Worm (Caenorhabditis elegans) whole organism, L4 larva: ENCODE results near the gene tsfm-1.

ENCODE experiments used
- D1046.2 ChIP-seq: fragments of 200-800 bp; sonication (Bioruptor generic); IDR thresholded peaks from 2 replicates; pipeline ENCODE4 v1.3.6; 2022; ENCODE audit warnings: missing genetic modification characterization, missing compliant biosample characterization
- F37D6.2 ChIP-seq: sonication (generic microtip); optimal IDR thresholded peaks from 2 replicates; lab custom pipeline; 2016; ENCODE audit warnings: mild to moderate bottlenecking, missing genetic modification characterization, missing compliant biosample characterization
- F44E2.7 ChIP-seq: fragments of 200-800 bp; sonication (Bioruptor generic); IDR thresholded peaks from 2 replicates; pipeline ENCODE4 v2.1.2; 2022; ENCODE audit warnings: missing genetic modification characterization, missing compliant biosample characterization
- R02D3.7 ChIP-seq: fragments of 150-350 bp; sonication (generic microtip); optimal IDR thresholded peaks from 3 replicates; lab custom pipeline; 2014; ENCODE audit warnings: missing biosample characterization, missing genetic modification characterization
- T20F7.1 ChIP-seq: fragments of 200-800 bp; sonication (Bioruptor generic); optimal IDR thresholded peaks from 2 replicates; lab custom pipeline; 2018; ENCODE audit warnings: mild to moderate bottlenecking, missing genetic modification characterization, missing compliant biosample characterization
- Y105C5A.15 ChIP-seq: fragments of 200-800 bp; sonication (Bioruptor generic); IDR thresholded peaks from 2 replicates; pipeline ENCODE4 v1.3.6; 2022; ENCODE audit warnings: missing genetic modification characterization, missing compliant biosample characterization
- Y48G9A.11 ChIP-seq: fragments of 200-800 bp; sonication (Bioruptor generic); IDR thresholded peaks from 2 replicates; pipeline ENCODE4 v1.3.6; 2022; ENCODE audit warnings: missing genetic modification reagents, missing genetic modification characterization, missing compliant biosample characterization
- Y5F2A.4 ChIP-seq: fragments of 200-800 bp; sonication (Bioruptor generic); optimal IDR thresholded peaks from 2 replicates; lab custom pipeline; 2018; ENCODE audit warnings: mild to moderate bottlenecking, missing genetic modification characterization, missing compliant biosample characterization
- Y75B8A.6 ChIP-seq: fragments of 200-800 bp; sonication (Bioruptor generic); IDR thresholded peaks from 2 replicates; pipeline ENCODE4 v1.3.6; 2022; ENCODE audit warnings: missing genetic modification reagents, missing genetic modification characterization, missing compliant biosample characterization
- ZK337.2 ChIP-seq: fragments of 200-800 bp; sonication (Bioruptor generic); IDR thresholded peaks from 2 replicates; pipeline ENCODE4 v1.3.6; 2022; ENCODE audit warnings: missing genetic modification reagents, missing genetic modification characterization, missing compliant biosample characterization
- ZK546.5 ChIP-seq, 2 experiments: sonication (generic microtip); optimal IDR thresholded peaks; 2 replicates each; lab custom pipeline; 2017; ENCODE audit warnings: missing biosample characterization in 2 of 2, missing genetic modification characterization in 2 of 2
- ama-1 ChIP-seq: fragments of 150-350 bp; optimal IDR thresholded peaks from 2 replicates; lab custom pipeline; 2014; ENCODE audit warnings: inconsistent platforms, mixed read lengths
- arid-1 ChIP-seq: fragments of 200-800 bp; sonication (Bioruptor generic); conservative IDR thresholded peaks from 2 replicates; pipeline ENCODE4 v1.3.6; 2022; ENCODE audit warnings: missing genetic modification reagents, missing genetic modification characterization, missing compliant biosample characterization
- attf-4 ChIP-seq: sonication (generic microtip); optimal IDR thresholded peaks from 3 replicates; lab custom pipeline; 2017; ENCODE audit warnings: missing biosample characterization, missing genetic modification characterization
- ceh-28 ChIP-seq: fragments of 150-350 bp; optimal IDR thresholded peaks from 2 replicates; lab custom pipeline; 2014; ENCODE audit warnings: missing biosample characterization, missing genetic modification reagents, missing genetic modification characterization
- ces-1 ChIP-seq: fragments of 150-350 bp; sonication (generic microtip); optimal IDR thresholded peaks from 4 replicates; lab custom pipeline; 2014; ENCODE audit warnings: missing biosample characterization, missing genetic modification reagents, missing genetic modification characterization
- ctbp-1 ChIP-seq: fragments of 200-800 bp; sonication (Bioruptor generic); IDR thresholded peaks from 2 replicates; pipeline ENCODE4 v1.3.6; 2022; ENCODE audit warnings: missing genetic modification reagents, missing genetic modification characterization, missing compliant biosample characterization
- dve-1 ChIP-seq: sonication (generic microtip); optimal IDR thresholded peaks from 2 replicates; lab custom pipeline; 2017; ENCODE audit warnings: antibody characterized with exemption, mild to moderate bottlenecking, missing genetic modification characterization, missing compliant biosample characterization; ENCODE audit not compliant: insufficient read depth
- fkh-10 ChIP-seq: fragments of 150-350 bp; optimal IDR thresholded peaks from 2 replicates; lab custom pipeline; 2014; ENCODE audit warnings: missing biosample characterization, missing genetic modification reagents, missing genetic modification characterization
- gei-8 ChIP-seq: fragments of 200-800 bp; sonication (Bioruptor generic); optimal IDR thresholded peaks from 2 replicates; lab custom pipeline; 2018; ENCODE audit warnings: mild to moderate bottlenecking, missing genetic modification characterization, missing compliant biosample characterization
- hif-1 ChIP-seq, 2 experiments: sonication (generic microtip); optimal IDR thresholded peaks; 2 replicates each; lab custom pipeline; 2016 to 2017; ENCODE audit warnings: missing compliant biosample characterization in 2 of 2, missing genetic modification characterization in 2 of 2, missing genetic modification reagents in 2 of 2, missing genotype in 2 of 2, mild to moderate bottlenecking in 1 of 2
- hlh-11 ChIP-seq: fragments of 200-800 bp; sonication (Bioruptor generic); optimal IDR thresholded peaks from 2 replicates; lab custom pipeline; 2018; ENCODE audit warnings: mild to moderate bottlenecking, missing genetic modification characterization, missing compliant biosample characterization
- lim-7 ChIP-seq: fragments of 200-800 bp; sonication (Bioruptor generic); IDR thresholded peaks from 2 replicates; pipeline ENCODE4 v1.3.6; 2022; ENCODE audit warnings: missing genetic modification characterization, missing compliant biosample characterization
- lin-29 ChIP-seq: fragments of 200-800 bp; sonication (Bioruptor generic); IDR thresholded peaks from 2 replicates; pipeline ENCODE4 v1.3.6; 2022; ENCODE audit warnings: missing genetic modification reagents, missing genetic modification characterization, missing compliant biosample characterization
- lsy-2 ChIP-seq, 2 experiments: fragments of 150-350 bp in 1 of 2; sonication (generic microtip) in 1 of 2; optimal IDR thresholded peaks; 2 replicates each; lab custom pipeline; 2014 to 2017; ENCODE audit warnings: missing biosample characterization in 2 of 2, missing genetic modification characterization in 2 of 2
- madf-9 ChIP-seq: fragments of 200-800 bp; sonication (Bioruptor generic); conservative IDR thresholded peaks from 2 replicates; pipeline ENCODE4 v1.3.6; 2022; ENCODE audit warnings: missing genetic modification reagents, missing genetic modification characterization, missing compliant biosample characterization
- mdt-29 ChIP-seq: fragments of 200-800 bp; sonication (Bioruptor generic); IDR thresholded peaks from 2 replicates; pipeline ENCODE4 v1.3.6; 2022; ENCODE audit warnings: missing genetic modification reagents, missing genetic modification characterization, missing compliant biosample characterization
- mep-1 ChIP-seq: fragments of 150-350 bp; sonication (generic microtip); optimal IDR thresholded peaks from 3 replicates; lab custom pipeline; 2014; ENCODE audit warnings: missing biosample characterization, missing genetic modification characterization
- mes-2 ChIP-seq: sonication (generic microtip); optimal IDR thresholded peaks from 2 replicates; lab custom pipeline; 2016; ENCODE audit warnings: missing genotype, mild to moderate bottlenecking, missing genetic modification characterization, missing compliant biosample characterization; ENCODE audit not compliant: poor library complexity, severe bottlenecking
- mxl-2 ChIP-seq: fragments of 200-800 bp; sonication (Bioruptor generic); conservative IDR thresholded peaks from 2 replicates; pipeline ENCODE4 v1.3.6; 2022; ENCODE audit warnings: missing genetic modification reagents, missing genetic modification characterization, missing compliant biosample characterization
- nhr-10 ChIP-seq: fragments of 150-350 bp; optimal IDR thresholded peaks from 2 replicates; lab custom pipeline; 2014; ENCODE audit warnings: missing biosample characterization, missing genetic modification characterization
- nhr-102 ChIP-seq: sonication (generic microtip); optimal IDR thresholded peaks from 2 replicates; lab custom pipeline; 2016; ENCODE audit warnings: mild to moderate bottlenecking, missing genetic modification characterization, moderate library complexity, missing compliant biosample characterization
- nhr-111 ChIP-seq: fragments of 200-800 bp; sonication (Bioruptor generic); optimal IDR thresholded peaks from 2 replicates; lab custom pipeline; 2018; ENCODE audit warnings: mild to moderate bottlenecking, missing genetic modification characterization, missing compliant biosample characterization
- nhr-237 ChIP-seq: sonication (generic microtip); optimal IDR thresholded peaks from 2 replicates; lab custom pipeline; 2017; ENCODE audit warnings: missing biosample characterization, missing genetic modification characterization
- nhr-48 ChIP-seq: sonication (generic microtip); optimal IDR thresholded peaks from 2 replicates; lab custom pipeline; 2016; ENCODE audit warnings: mild to moderate bottlenecking, missing genetic modification characterization, missing compliant biosample characterization
- nhr-6 ChIP-seq: fragments of 150-350 bp; optimal IDR thresholded peaks from 2 replicates; lab custom pipeline; 2014; ENCODE audit warnings: missing biosample characterization, missing genetic modification characterization
- nhr-76 ChIP-seq: fragments of 150-350 bp; optimal IDR thresholded peaks from 2 replicates; lab custom pipeline; 2014; ENCODE audit warnings: missing biosample characterization, missing genetic modification characterization
- nhr-77 ChIP-seq: fragments of 150-350 bp; optimal IDR thresholded peaks from 2 replicates; lab custom pipeline; 2014; ENCODE audit warnings: missing biosample characterization, missing genetic modification characterization
- pha-4 ChIP-seq, 2 experiments: fragments of 150-350 bp in 1 of 2; fragments of 200-800 bp in 1 of 2; sonication (Bioruptor generic) in 1 of 2; IDR thresholded peaks in 1 of 2; optimal IDR thresholded peaks in 1 of 2; 2 replicates each; pipeline versions ENCODE4 v1.3.6 to Lab custom; 2014 to 2022; ENCODE audit warnings: missing genetic modification characterization in 2 of 2, missing genetic modification reagents in 2 of 2, missing biosample characterization in 1 of 2, missing compliant biosample characterization in 1 of 2
- pqm-1 ChIP-seq: sonication (generic microtip); optimal IDR thresholded peaks from 2 replicates; lab custom pipeline; 2017; ENCODE audit warnings: missing biosample characterization, missing genetic modification characterization
- skn-1 ChIP-seq: fragments of 150-350 bp; optimal IDR thresholded peaks from 2 replicates; lab custom pipeline; 2014; ENCODE audit warnings: missing biosample characterization, missing genetic modification characterization
- snpc-1.2 ChIP-seq: fragments of 200-800 bp; sonication (Bioruptor generic); IDR thresholded peaks from 2 replicates; pipeline ENCODE4 v1.3.6; 2022; ENCODE audit warnings: missing genetic modification reagents, missing genetic modification characterization, missing compliant biosample characterization
- spr-1 ChIP-seq: sonication (generic microtip); optimal IDR thresholded peaks from 2 replicates; lab custom pipeline; 2016; ENCODE audit warnings: mild to moderate bottlenecking, missing genetic modification characterization, missing compliant biosample characterization
- spr-3 ChIP-seq: fragments of 200-800 bp; sonication (Bioruptor generic); optimal IDR thresholded peaks from 2 replicates; lab custom pipeline; 2018; ENCODE audit warnings: mild to moderate bottlenecking, missing genetic modification characterization, missing compliant biosample characterization
- unc-62 ChIP-seq, 3 experiments: fragments of 150-350 bp in 1 of 3; sonication (generic microtip); optimal IDR thresholded peaks in 2 of 3; peaks in 1 of 3; 1 replicate in 1 of 3; 2 replicates in 2 of 3; lab custom pipeline; 2014 to 2017; ENCODE audit warnings: missing biosample characterization in 3 of 3, missing genetic modification characterization in 3 of 3, missing genetic modification reagents in 3 of 3, missing genotype in 1 of 3
- vab-7 ChIP-seq: fragments of 200-800 bp; sonication (Bioruptor generic); IDR thresholded peaks from 2 replicates; pipeline ENCODE4 v1.3.6; 2022; ENCODE audit warnings: missing genetic modification reagents, missing genetic modification characterization, missing compliant biosample characterization
- zfp-2 ChIP-seq: sonication (generic microtip); optimal IDR thresholded peaks from 2 replicates; lab custom pipeline; 2016; ENCODE audit warnings: mild to moderate bottlenecking, missing genetic modification characterization, missing compliant biosample characterization
- ztf-11 ChIP-seq: fragments of 150-350 bp; optimal IDR thresholded peaks from 2 replicates; lab custom pipeline; 2014; ENCODE audit warnings: missing biosample characterization, missing genetic modification characterization

tsfm-1 gene

ce11 chrV:12294091-12294490 lies 22.7 kb upstream of the tsfm-1 start (continued):
- TF ChIP-seq spr-3 = no peak
- TF ChIP-seq ama-1 (lab: Kevin White, UChicago) = no peak
- TF ChIP-seq gei-8 (GFP tag; lab: Kevin White, UChicago) = no peak
- no peak for TF ChIP-seq Y48G9A.11 (GFP tag; lab: Robert Waterston, UW)
- TF ChIP-seq ces-1 (GFP tag; lab: Kevin White, UChicago) = no peak

ce11 chrV:12291587-12291986 lies 20.2 kb upstream of the tsfm-1 start, which contains the start of the genes srpa-68 and srh-16:
srpa-68 (minus strand) TSS chrV:12291658.
srh-16 (plus strand) TSS chrV:12291861.
- TF ChIP-seq nhr-111 (GFP tag; lab: Kevin White, UChicago) (no peak), nhr-102 (tag; lab: Kevin White, UChicago) (peak; percentile 93), mep-1 (tag; lab: Kevin White, UChicago) (peak; percentile 90), hlh-11 (tag; lab: Kevin White, UChicago) (peak; percentile 80), dve-1 (tag; lab: Kevin White, UChicago) (peak; percentile 88), ZK546.5 (tag; optimal IDR thresholded peaks at IDR 0.05; lab: Kevin White, UChicago) (no peak), unc-62 (GFP tag; optimal IDR thresholded peaks at IDR 0.05 in 1 of 2; lab: Kevin White, UChicago) (no peak), unc-62 (tag; optimal IDR thresholded peaks at IDR 0.05; lab: Kevin White, UChicago) (no peak), ces-1 (GFP tag; lab: Kevin White, UChicago) (no peak), lsy-2 (tag; optimal IDR thresholded peaks at IDR 0.05; lab: Kevin White, UChicago) (peak; percentile 22 to 94), madf-9 (GFP tag; lab: Robert Waterston, UW) (no peak), ctbp-1 (GFP tag; lab: Robert Waterston, UW) (peak; percentile 67), nhr-6 (peak; percentile 97), ZK337.2 (GFP tag; lab: Robert Waterston, UW) (no peak), nhr-237 (tag; lab: Kevin White, UChicago) (no peak), mxl-2 (GFP tag; lab: Robert Waterston, UW) (no peak), nhr-48 (tag; lab: Kevin White, UChicago) (peak; percentile 77), Y75B8A.6 (GFP tag; lab: Robert Waterston, UW) (no peak), pha-4 (GFP tag; IDR thresholded peaks at IDR 0.05; lab: Robert Waterston, UW) (peak; percentile 80; the same call in 1 of the 2 replicates), pha-4 (tag; optimal IDR thresholded peaks at IDR 0.05; lab: Kevin White, UChicago) (no peak), pqm-1 (tag; lab: Kevin White, UChicago) (peak; percentile 28), ama-1 (lab: Kevin White, UChicago) (no peak), ztf-11 (tag; lab: Kevin White, UChicago) (no peak), Y5F2A.4 (GFP tag; lab: Kevin White, UChicago) (no peak), fkh-10 (peak; percentile 46), hif-1 (tag; optimal IDR thresholded peaks at IDR 0.05; lab: Kevin White, UChicago) (peak in 1 of 2 experiments; percentile 44), T20F7.1 (peak; percentile 86), lin-29 (GFP tag; lab: Robert Waterston, UW) (peak; percentile 63), lim-7 (GFP tag; lab: Robert Waterston, UW) (no peak), nhr-77 (peak; percentile 37), D1046.2 (0 out of 2 replicates have a peak, but pooled peaks have one; percentile 67), nhr-76 (tag; lab: Kevin White, UChicago) (peak; percentile 14), snpc-1.2 (GFP tag; lab: Robert Waterston, UW) (peak; percentile 61; the same call in 1 of the 2 replicates), skn-1 (tag; lab: Kevin White, UChicago) (no peak), F37D6.2 (tag; lab: Kevin White, UChicago) (peak; percentile 71), Y48G9A.11 (GFP tag; lab: Robert Waterston, UW) (peak; percentile 86), ceh-28 (tag; lab: Kevin White, UChicago) (no peak), Y105C5A.15 (no peak), vab-7 (GFP tag; lab: Robert Waterston, UW) (no peak), attf-4 (tag; lab: Kevin White, UChicago) (no peak), mdt-29 (GFP tag; lab: Robert Waterston, UW) (0 out of 2 replicates have a peak, but pooled peaks have one; percentile 26), F44E2.7 (GFP tag; lab: Robert Waterston, UW) (no peak), nhr-10 (tag; lab: Kevin White, UChicago) (no peak), zfp-2 (tag; lab: Kevin White, UChicago) (no peak), spr-1 (peak; percentile 81), mes-2 (tag; lab: Kevin White, UChicago) (peak; percentile 93), arid-1 (peak; percentile 88), R02D3.7 (tag; lab: Kevin White, UChicago) (no peak)
